Fruit fly (Drosophila melanogaster): ENCODE results near the gene CG14314.

Gene CG14314

DNA sequence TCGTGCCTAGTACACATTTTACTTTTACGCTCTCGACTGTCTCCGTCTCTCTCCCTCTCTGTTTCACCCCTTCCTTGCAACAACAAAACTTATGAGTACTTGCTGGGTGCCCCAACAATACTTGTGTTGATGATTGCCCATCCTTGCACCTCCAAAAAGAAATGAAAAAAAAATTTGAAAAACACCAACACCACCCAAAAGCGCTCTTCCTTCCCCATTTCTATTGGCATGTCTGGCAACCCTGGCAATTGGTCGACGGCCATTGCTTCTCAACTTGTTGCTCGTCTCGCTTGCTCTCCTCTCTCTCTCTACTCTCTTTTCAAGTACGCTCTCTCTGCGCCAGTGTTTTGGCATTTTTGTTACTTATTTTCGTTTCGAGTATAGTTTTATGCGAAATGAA lies 47.5 kb upstream of the CG14314 start (continued):
- TF ChIP-seq tgo (GFP tag; IDR thresholded peaks at IDR 0.05) (no peak), D19B (GFP tag; optimal IDR thresholded peaks at IDR 0.05) (peak; percentile 27), pfk (GFP tag; optimal IDR thresholded peaks at IDR 0.05) (peak; percentile 4), br (optimal IDR thresholded peaks at IDR 0.05) (no peak), Bdp1 (GFP tag; optimal IDR thresholded peaks at IDR 0.05) (no peak), Ets65A (GFP tag) (peak; percentile 34), repo (GFP tag; optimal IDR thresholded peaks at IDR 0.05) (no peak), CG9876 (GFP tag; optimal IDR thresholded peaks at IDR 0.05) (peak; percentile 2), CG15269 (tag; optimal IDR thresholded peaks at IDR 0.05) (peak; percentile 38), CG12299 (tag; optimal IDR thresholded peaks at IDR 0.05) (no peak), fd64A (GFP tag; optimal IDR thresholded peaks at IDR 0.05) (no peak), Stat92E (GFP tag; optimal IDR thresholded peaks at IDR 0.05) (no peak), ind (GFP tag; optimal IDR thresholded peaks at IDR 0.05) (no peak), Myb (GFP tag; optimal IDR thresholded peaks at IDR 0.05) (peak; percentile 43), CG7839 (tag; optimal IDR thresholded peaks at IDR 0.05) (peak; percentile 23), HLH4C (GFP tag; IDR thresholded peaks at IDR 0.05; ENCODE audit: partially characterized antibody) (no peak), Dfd (GFP tag; optimal IDR thresholded peaks at IDR 0.05) (no peak), CG9932 (GFP tag; IDR thresholded peaks at IDR 0.05) (peak; percentile 70), sim (GFP tag; IDR thresholded peaks at IDR 0.05) (no peak), B-H2 (GFP tag; optimal IDR thresholded peaks at IDR 0.05) (peak; percentile 55), CG32772 (GFP tag; IDR thresholded peaks at IDR 0.05) (0 out of 2 replicates have a peak, but pooled peaks have one; percentile 8), fru (optimal IDR thresholded peaks at IDR 0.05) (no peak), Antp (GFP tag; optimal IDR thresholded peaks at IDR 0.05) (no peak), bigmax (GFP tag; optimal IDR thresholded peaks at IDR 0.05) (no peak), CG4328 (GFP tag; optimal IDR thresholded peaks at IDR 0.05) (peak; percentile 36), Eip74EF (GFP tag; optimal IDR thresholded peaks at IDR 0.05) (no peak), NC2β (GFP tag; optimal IDR thresholded peaks at IDR 0.05) (no peak), gce (GFP tag; IDR thresholded peaks at IDR 0.05) (no peak), oc (tag; optimal IDR thresholded peaks at IDR 0.05) (no peak), CG33213 (GFP tag; optimal IDR thresholded peaks at IDR 0.05) (no peak), CG18599 (GFP tag; optimal IDR thresholded peaks at IDR 0.05) (peak; percentile 65), cad (GFP tag; optimal IDR thresholded peaks at IDR 0.05) (no peak), HLH54F (GFP tag; optimal IDR thresholded peaks at IDR 0.05) (peak; percentile 3), CG10654 (GFP tag; optimal IDR thresholded peaks at IDR 0.05) (no peak), CG3407 (GFP tag; optimal IDR thresholded peaks at IDR 0.05) (no peak), gro (GFP tag; optimal IDR thresholded peaks at IDR 0.05) (no peak), Pdp1 (GFP tag; optimal IDR thresholded peaks at IDR 0.05) (no peak), CG10267 (tag; optimal IDR thresholded peaks at IDR 0.05) (no peak), tna (GFP tag; IDR thresholded peaks at IDR 0.05; ENCODE audit: partially characterized antibody) (no peak), gem (tag; optimal IDR thresholded peaks at IDR 0.05) (peak; percentile 42), bbx (GFP tag; IDR thresholded peaks at IDR 0.05; ENCODE audit: partially characterized antibody) (no peak), ac (GFP tag; optimal IDR thresholded peaks at IDR 0.05) (no peak), Rx (GFP tag; IDR thresholded peaks at IDR 0.05) (no peak), jigr1 (GFP tag; IDR thresholded peaks at IDR 0.05) (no peak), sc (optimal IDR thresholded peaks at IDR 0.05) (no peak), sc (GFP tag; optimal IDR thresholded peaks at IDR 0.05) (no peak), CG2116 (GFP tag; optimal IDR thresholded peaks at IDR 0.05) (peak; percentile 24), Bgb (GFP tag; IDR thresholded peaks at IDR 0.05; ENCODE audit: partially characterized antibody) (no peak), Atf3 (GFP tag; optimal IDR thresholded peaks at IDR 0.05) (no peak), CG4404 (GFP tag; IDR thresholded peaks at IDR 0.05) (no peak), CG2120 (GFP tag; optimal IDR thresholded peaks at IDR 0.05) (peak; percentile 58), Six4 (GFP tag; optimal IDR thresholded peaks at IDR 0.05) (no peak)

Data from whole organism, embryonic.